Worm (Caenorhabditis elegans) whole organism, L1 larva: ENCODE data around the gene ceh-48.
A peak's percentile ranks its signal among the peaks of the same experiment; 100 is the strongest.
"Not testable (repeated sequence)": the region's sequence is repeated elsewhere in the genome, so short reads cannot be mapped to it uniquely, and the experiment has no call there.

ENCODE experiments used
- C16A3.4 ChIP-seq: fragments of 150-350 bp; optimal IDR thresholded peaks from 2 replicates; lab custom pipeline; 2014; ENCODE audit warnings: missing biosample characterization, missing genetic modification characterization
- ceh-63 ChIP-seq: fragments of 200-800 bp; sonication (Bioruptor generic); optimal IDR thresholded peaks from 2 replicates; lab custom pipeline; 2018; ENCODE audit warnings: mild to moderate bottlenecking, missing genetic modification characterization, missing compliant biosample characterization
- ces-1 ChIP-seq: fragments of 150-350 bp; optimal IDR thresholded peaks from 2 replicates; lab custom pipeline; 2014; ENCODE audit warnings: missing biosample characterization, missing genetic modification reagents, missing genetic modification characterization
- efl-1 ChIP-seq, 4 experiments: fragments of 150-350 bp; optimal IDR thresholded peaks in 3 of 4; peaks in 1 of 4; 1 replicate in 1 of 4; 2 replicates in 3 of 4; lab custom pipeline; 2014; ENCODE audit warnings: missing biosample characterization in 2 of 4, missing genetic modification characterization in 2 of 4, missing genetic modification reagents in 2 of 4
- elt-2 ChIP-seq: sonication (generic microtip); optimal IDR thresholded peaks from 2 replicates; lab custom pipeline; 2016; ENCODE audit warnings: missing genetic modification characterization, mild to moderate bottlenecking, inconsistent platforms, missing compliant biosample characterization, missing genetic modification reagents
- fkh-10 ChIP-seq: sonication (generic microtip); optimal IDR thresholded peaks from 2 replicates; lab custom pipeline; 2017; ENCODE audit warnings: missing biosample characterization, missing genetic modification reagents, missing genetic modification characterization
- fkh-4 ChIP-seq: sonication (generic microtip); optimal IDR thresholded peaks from 2 replicates; lab custom pipeline; 2016; ENCODE audit warnings: missing compliant biosample characterization, missing genetic modification characterization, borderline replicate concordance
- fkh-8 ChIP-seq: sonication (generic microtip); optimal IDR thresholded peaks from 2 replicates; lab custom pipeline; 2016; ENCODE audit warnings: mild to moderate bottlenecking, missing genetic modification characterization, missing compliant biosample characterization
- grh-1 ChIP-seq: fragments of 200-800 bp; sonication (Bioruptor generic); IDR thresholded peaks from 2 replicates; pipeline ENCODE4 v1.3.6; 2022; ENCODE audit warnings: missing genetic modification reagents, missing genetic modification characterization, missing compliant biosample characterization
- irx-1 ChIP-seq: sonication (generic microtip); optimal IDR thresholded peaks from 2 replicates; lab custom pipeline; 2016; ENCODE audit warnings: missing genetic modification characterization, missing compliant biosample characterization
- lin-15B ChIP-seq: fragments of 150-350 bp; sonication (generic microtip); optimal IDR thresholded peaks from 3 replicates; lab custom pipeline; 2014; ENCODE audit warnings: missing biosample characterization, missing genetic modification characterization
- lsy-2 ChIP-seq, 2 experiments: fragments of 150-350 bp; optimal IDR thresholded peaks; 2 replicates each; lab custom pipeline; 2014; ENCODE audit warnings: missing biosample characterization in 2 of 2, missing genetic modification characterization in 2 of 2
- mdl-1 ChIP-seq, 2 experiments: fragments of 150-350 bp; optimal IDR thresholded peaks; 2 replicates each; lab custom pipeline; 2014 to 2017; ENCODE audit warnings: missing biosample characterization in 2 of 2, missing genetic modification characterization in 2 of 2, inconsistent platforms in 1 of 2
- mep-1 ChIP-seq: fragments of 150-350 bp; optimal IDR thresholded peaks from 2 replicates; lab custom pipeline; 2014; ENCODE audit warnings: missing biosample characterization, missing genetic modification characterization
- nhr-12 ChIP-seq: sonication (generic microtip); optimal IDR thresholded peaks from 2 replicates; lab custom pipeline; 2017; ENCODE audit warnings: missing biosample characterization, missing genetic modification characterization
- nhr-19 ChIP-seq: fragments of 200-800 bp; sonication (Bioruptor generic); conservative IDR thresholded peaks from 2 replicates; pipeline ENCODE4 v1.3.6; 2022; ENCODE audit warnings: missing genetic modification characterization, missing compliant biosample characterization
- nhr-28 ChIP-seq: fragments of 150-350 bp; optimal IDR thresholded peaks from 2 replicates; lab custom pipeline; 2014; ENCODE audit warnings: missing biosample characterization, missing genetic modification characterization
- nhr-71 ChIP-seq: sonication (generic microtip); optimal IDR thresholded peaks from 2 replicates; lab custom pipeline; 2016; ENCODE audit warnings: mild to moderate bottlenecking, missing genetic modification characterization, moderate library complexity, missing compliant biosample characterization
- nhr-85 ChIP-seq: sonication (generic microtip); peaks from one replicate; lab custom pipeline; 2016; ENCODE audit warnings: missing genetic modification characterization, inconsistent platforms, missing compliant biosample characterization
- pag-3 ChIP-seq: sonication (generic microtip); optimal IDR thresholded peaks from 2 replicates; lab custom pipeline; 2017; ENCODE audit warnings: missing genetic modification characterization, mild to moderate bottlenecking, missing compliant biosample characterization, antibody characterized with exemption, borderline replicate concordance; ENCODE audit not compliant: insufficient read depth
- pqm-1 ChIP-seq: sonication (generic microtip); optimal IDR thresholded peaks from 3 replicates; lab custom pipeline; 2017; ENCODE audit warnings: missing biosample characterization, missing genetic modification characterization
- snpc-4 ChIP-seq: fragments of 150-350 bp; optimal IDR thresholded peaks from 2 replicates; lab custom pipeline; 2014; ENCODE audit warnings: missing biosample characterization, missing genetic modification characterization
- snu-23 ChIP-seq: sonication (generic microtip); optimal IDR thresholded peaks from 2 replicates; lab custom pipeline; 2016; ENCODE audit warnings: missing genetic modification characterization, missing compliant biosample characterization
- sox-4 ChIP-seq: sonication (generic microtip); optimal IDR thresholded peaks from 2 replicates; lab custom pipeline; 2016; ENCODE audit warnings: missing genetic modification characterization, missing compliant biosample characterization
- sptf-1 ChIP-seq: fragments of 150-350 bp; optimal IDR thresholded peaks from 2 replicates; lab custom pipeline; 2014; ENCODE audit warnings: missing biosample characterization, missing genetic modification characterization
- swsn-7 ChIP-seq: sonication (generic microtip); optimal IDR thresholded peaks from 2 replicates; lab custom pipeline; 2016; ENCODE audit warnings: missing genetic modification characterization, missing compliant biosample characterization
- unc-130 ChIP-seq: fragments of 150-350 bp; optimal IDR thresholded peaks from 2 replicates; lab custom pipeline; 2017; ENCODE audit warnings: missing biosample characterization, missing genetic modification characterization, inconsistent platforms
- unc-62 ChIP-seq: fragments of 150-350 bp; optimal IDR thresholded peaks from 2 replicates; lab custom pipeline; 2014; ENCODE audit warnings: missing biosample characterization, missing genetic modification reagents, missing genetic modification characterization
- vab-15 ChIP-seq: sonication (generic microtip); optimal IDR thresholded peaks from 2 replicates; lab custom pipeline; 2017; ENCODE audit warnings: missing genotype, mild to moderate bottlenecking, missing genetic modification characterization, missing compliant biosample characterization
- xbp-1 ChIP-seq: sonication (generic microtip); optimal IDR thresholded peaks from 2 replicates; lab custom pipeline; 2016; ENCODE audit warnings: missing genetic modification characterization, missing compliant biosample characterization
- zag-1 ChIP-seq: fragments of 150-350 bp; optimal IDR thresholded peaks from 2 replicates; lab custom pipeline; 2014; ENCODE audit warnings: missing biosample characterization, missing genetic modification characterization
- zip-4 ChIP-seq: fragments of 200-800 bp; sonication (Bioruptor generic); optimal IDR thresholded peaks from 2 replicates; lab custom pipeline; 2018; ENCODE audit warnings: mild to moderate bottlenecking, missing genetic modification characterization, moderate library complexity, missing compliant biosample characterization
- ztf-11 ChIP-seq, 2 experiments: sonication (generic microtip); optimal IDR thresholded peaks; 2 replicates each; lab custom pipeline; 2016 to 2017; ENCODE audit warnings: missing genetic modification characterization in 2 of 2, missing biosample characterization in 1 of 2, missing compliant biosample characterization in 1 of 2

ceh-48 gene

DNA sequence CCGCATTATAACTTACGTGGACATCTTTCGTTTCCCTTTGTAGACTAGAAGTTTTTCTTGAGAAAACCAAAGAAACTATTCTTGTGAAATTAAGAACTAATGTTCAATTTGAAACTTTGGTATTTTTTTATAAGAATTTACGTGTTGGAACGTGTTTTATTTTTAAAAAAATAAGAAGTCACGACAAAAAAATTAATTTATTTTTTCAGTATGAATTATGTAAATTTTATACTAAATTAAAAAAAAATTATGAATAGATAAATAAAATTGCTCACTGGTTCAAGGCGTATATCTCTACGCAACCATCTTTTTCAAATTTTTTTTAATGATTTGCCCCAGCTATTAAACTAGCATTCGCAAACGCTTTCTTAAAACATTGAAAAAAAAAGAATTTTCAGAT is 5.6 kb downstream of the ceh-48 start, which contains the start of gene C17H12.5:
C17H12.5 (minus strand) TSS at position 101 of the 400 bp plus-strand sequence.
- TF ChIP-seq pag-3 (tag; lab: Kevin White, UChicago), result no peak
- no peak for TF ChIP-seq sox-4
- TF ChIP-seq zip-4 (GFP tag; lab: Kevin White, UChicago), result no peak
- no peak for TF ChIP-seq nhr-71
- no peak for TF ChIP-seq mdl-1 (tag; optimal IDR thresholded peaks at IDR 0.05; lab: Kevin White, UChicago)
- no peak for TF ChIP-seq C16A3.4 (tag; lab: Kevin White, UChicago)
- TF ChIP-seq nhr-19, result no peak
- no peak for TF ChIP-seq fkh-10

DNA sequence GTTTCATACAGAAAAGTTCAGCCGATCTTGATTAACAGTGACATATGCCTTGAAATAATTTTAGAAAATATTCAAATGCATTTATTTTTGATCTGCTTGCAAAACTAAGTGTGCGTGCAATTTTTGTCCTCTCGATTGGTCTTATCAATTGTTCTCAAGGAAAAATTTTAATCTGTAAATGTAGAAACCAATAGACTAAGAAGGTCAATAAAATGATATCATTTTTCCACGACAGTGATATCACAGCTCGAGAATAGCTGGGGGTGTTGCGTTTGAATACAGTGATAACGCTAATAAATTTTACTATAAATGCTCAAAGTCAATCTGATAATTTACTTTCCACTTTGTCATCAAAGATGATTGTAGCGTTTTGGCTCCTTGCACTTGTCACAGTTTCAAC is 6.5 kb downstream of the ceh-48 start, which contains the start of gene C17H12.8:
C17H12.8 (plus strand) TSS at position 335 of the 400 bp plus-strand sequence.
- TF ChIP-seq efl-1 (optimal IDR thresholded peaks at IDR 0.05; lab: Kevin White, UChicago), result no peak
- TF ChIP-seq efl-1 (GFP tag; optimal IDR thresholded peaks at IDR 0.05 in 1 of 2; lab: Kevin White, UChicago), result peak in 1 of 2 experiments; percentile 61
- TF ChIP-seq unc-62, result no peak
- TF ChIP-seq lsy-2 (tag; optimal IDR thresholded peaks at IDR 0.05; lab: Kevin White, UChicago), result no peak
- TF ChIP-seq nhr-85 (tag; lab: Kevin White, UChicago), result peak; percentile 44
- peak; percentile 72 for TF ChIP-seq elt-2
- no peak for TF ChIP-seq nhr-12 (tag; lab: Kevin White, UChicago)
- no peak for TF ChIP-seq unc-130 (tag; lab: Kevin White, UChicago)
- no peak for TF ChIP-seq nhr-28 (tag; lab: Kevin White, UChicago)

DNA sequence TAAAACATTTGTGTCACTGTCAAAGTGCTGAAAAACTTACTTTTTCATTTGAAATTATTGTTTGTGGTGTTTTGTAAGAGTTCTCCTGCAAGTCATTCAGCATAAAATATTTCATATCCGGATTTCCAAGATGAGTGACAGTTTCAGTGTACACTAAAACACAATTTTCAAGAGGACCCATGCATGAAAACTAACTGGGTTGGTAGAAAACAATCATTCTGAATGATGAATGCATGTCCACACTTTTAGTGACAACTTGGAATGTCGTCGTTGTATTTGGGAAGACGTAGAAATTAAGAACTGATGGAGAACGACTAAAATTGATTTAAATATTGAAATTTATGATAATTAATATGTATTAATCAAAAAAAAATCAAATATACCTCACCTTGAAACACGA is 9.8 kb downstream of the ceh-48 start:
- TF ChIP-seq unc-130 (tag; lab: Kevin White, UChicago) (no peak), nhr-85 (tag; lab: Kevin White, UChicago) (peak; percentile 40)
- TF ChIP-seq, all 84 proteins: peak for 1

DNA sequence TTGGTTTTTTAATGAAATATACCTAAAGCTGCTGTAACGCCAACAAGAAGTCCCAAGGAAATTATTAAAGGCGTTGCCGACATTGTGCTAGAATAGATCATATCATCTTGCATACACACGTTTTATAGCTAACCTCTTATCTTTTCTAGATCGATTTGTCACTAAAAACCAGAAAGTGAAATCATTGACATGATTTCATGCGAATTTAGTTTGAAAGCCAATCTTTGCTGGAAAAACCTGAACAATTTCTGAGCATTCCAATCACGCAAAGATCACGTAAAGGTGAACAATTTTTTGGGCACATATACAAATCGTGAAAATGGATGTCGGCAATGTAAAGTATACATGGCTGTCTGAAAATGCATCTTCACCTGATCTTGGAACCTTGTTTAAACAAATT is 10.5 kb downstream of the ceh-48 start, which contains the start of gene C17H12.6:
C17H12.6 (minus strand) TSS at position 101 of the 400 bp plus-strand sequence.
- TF ChIP-seq efl-1 (optimal IDR thresholded peaks at IDR 0.05; lab: Kevin White, UChicago), result no peak
- peak in 1 of 2 experiments; percentile 34 for TF ChIP-seq efl-1 (GFP tag; optimal IDR thresholded peaks at IDR 0.05 in 1 of 2; lab: Kevin White, UChicago)
- TF ChIP-seq zag-1, result no peak

DNA sequence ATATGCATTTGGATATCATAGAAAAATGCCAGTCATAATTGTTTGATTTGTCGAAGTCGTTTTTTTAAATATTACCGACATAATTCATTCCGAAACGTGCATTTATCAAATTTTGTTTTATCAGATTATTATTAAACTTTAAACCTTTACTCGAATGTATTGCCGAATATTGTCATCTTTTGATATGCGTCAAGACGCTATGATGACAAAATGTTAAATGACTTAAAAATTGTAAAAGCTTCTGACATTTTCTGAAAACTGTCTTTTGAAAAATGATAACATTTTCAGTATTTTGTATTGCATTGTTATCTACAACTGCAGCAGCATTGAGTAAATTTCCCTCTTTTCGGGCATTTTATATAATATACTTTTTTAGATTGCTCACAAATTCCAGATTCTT is 12.7 kb downstream of the ceh-48 start, which contains the start of gene H20E11.3:
H20E11.3 (plus strand) TSS at position 195 of the 400 bp plus-strand sequence.
- TF ChIP-seq mep-1 (no peak), sptf-1 (tag; lab: Kevin White, UChicago) (no peak), fkh-4 (tag; lab: Kevin White, UChicago) (no peak), snu-23 (no peak), fkh-8 (no peak), nhr-19 (no peak), pqm-1 (tag; lab: Kevin White, UChicago) (no peak), irx-1 (tag; lab: Kevin White, UChicago) (no peak), grh-1 (no peak), ceh-63 (GFP tag; lab: Kevin White, UChicago) (no peak), xbp-1 (tag; lab: Kevin White, UChicago) (no peak), snpc-4 (no peak), vab-15 (tag; lab: Kevin White, UChicago) (no peak), pag-3 (tag; lab: Kevin White, UChicago) (no peak), ces-1 (GFP tag; lab: Kevin White, UChicago) (no peak)

DNA sequence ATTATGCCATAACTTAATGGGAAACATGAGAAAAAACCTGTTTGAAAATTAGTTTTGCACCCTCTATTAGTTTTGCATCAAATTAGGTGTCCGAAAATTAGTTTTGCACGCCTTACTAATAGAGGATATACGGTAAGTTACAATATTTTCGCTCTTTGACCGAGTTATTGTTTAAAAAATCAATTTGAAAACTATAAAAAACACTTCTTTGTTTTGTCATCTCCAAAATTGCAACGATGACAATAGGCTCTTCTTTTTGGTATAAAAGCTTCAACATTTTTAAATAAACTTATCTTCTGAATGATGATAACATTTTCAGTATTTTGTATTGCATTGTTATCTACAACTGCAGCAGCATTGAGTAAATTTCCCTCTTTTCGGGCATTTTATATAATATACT is 15.6 kb downstream of the ceh-48 start, which contains the start of gene H20E11.2:
H20E11.2 (plus strand) TSS at position 301 of the 400 bp plus-strand sequence.
- TF ChIP-seq swsn-7 (tag; lab: Kevin White, UChicago); lin-15B (tag; lab: Kevin White, UChicago); ztf-11 (tag; optimal IDR thresholded peaks at IDR 0.05; lab: Kevin White, UChicago): not testable (repeated sequence)
